Worm (Caenorhabditis elegans): ENCODE data around the gene C17F4.12.

ce11 chrII:3245836-3246235, 1.9 kb upstream of the C17F4.12 start, which contains the start of gene C17F4.7:
- TF ChIP-seq flt-1 (GFP tag; IDR thresholded peaks at IDR 0.05), result no peak
- no peak for TF ChIP-seq ref-1 (GFP tag; conservative IDR thresholded peaks at IDR 0.05)
- TF ChIP-seq klf-2 (GFP tag; conservative IDR thresholded peaks at IDR 0.05), result no peak
- TF ChIP-seq T22C8.4 (GFP tag; IDR thresholded peaks at IDR 0.05), result no peak
- no peak for TF ChIP-seq tab-1 (GFP tag; IDR thresholded peaks at IDR 0.05)
- no peak for TF ChIP-seq ztf-29 (GFP tag; IDR thresholded peaks at IDR 0.05)
